Fruit fly (Drosophila melanogaster) whole organism, prepupa: Measurements from ENCODE around the gene RabX5.
A peak's percentile ranks its signal among the peaks of the same experiment; 100 is the strongest.

ENCODE experiments used
- Blimp-1 ChIP-seq: fragments of 200-800 bp; sonication (Bioruptor generic); optimal IDR thresholded peaks from 3 replicates; lab custom pipeline; 2017; ENCODE audit warnings: missing biosample characterization, missing genetic modification characterization, mild to moderate bottlenecking, moderate library complexity, missing genetic modification reagents
- CG10631 ChIP-seq: fragments of 200-800 bp; sonication (Bioruptor generic); optimal IDR thresholded peaks from 2 replicates; lab custom pipeline; 2016; ENCODE audit warnings: missing biosample characterization, missing genetic modification characterization
- CG10669 ChIP-seq: fragments of 200-800 bp; sonication (Bioruptor generic); optimal IDR thresholded peaks from 3 replicates; lab custom pipeline; 2018; ENCODE audit warnings: missing biosample characterization, mild to moderate bottlenecking, missing genetic modification characterization, moderate library complexity
- CG11294 ChIP-seq: fragments of 200-800 bp; sonication (Bioruptor generic); IDR thresholded peaks from 2 replicates; pipeline ENCODE4 v1.3.6; 2022; ENCODE audit warnings: missing biosample characterization, missing genetic modification characterization
- CG11762 ChIP-seq: fragments of 200-800 bp; sonication (Bioruptor generic); optimal IDR thresholded peaks from 3 replicates; lab custom pipeline; 2016; ENCODE audit warnings: missing biosample characterization, missing genetic modification characterization; ENCODE audit not compliant: insufficient read depth
- CG11902 ChIP-seq: fragments of 200-800 bp; sonication (Bioruptor generic); optimal IDR thresholded peaks from 3 replicates; lab custom pipeline; 2016; ENCODE audit warnings: missing biosample characterization, missing genetic modification characterization
- CG15336 ChIP-seq: fragments of 200-800 bp; sonication (Bioruptor generic); IDR thresholded peaks from 2 replicates; pipeline ENCODE4 v1.3.6; 2022; ENCODE audit warnings: missing biosample characterization, missing genetic modification characterization
- CG16779 ChIP-seq: fragments of 200-800 bp; sonication (Bioruptor generic); optimal IDR thresholded peaks from 3 replicates; lab custom pipeline; 2017; ENCODE audit warnings: missing biosample characterization, mild to moderate bottlenecking, missing genetic modification characterization
- CG3032 ChIP-seq: fragments of 200-800 bp; optimal IDR thresholded peaks from 2 replicates; lab custom pipeline; 2019; ENCODE audit warnings: missing biosample characterization, mild to moderate bottlenecking, missing genetic modification characterization, moderate library complexity
- CG34406 ChIP-seq: fragments of 200-800 bp; sonication (Bioruptor generic); optimal IDR thresholded peaks from 3 replicates; lab custom pipeline; 2016; ENCODE audit warnings: missing biosample characterization, missing genetic modification characterization
- CG3919 ChIP-seq: fragments of 200-800 bp; sonication (Bioruptor generic); optimal IDR thresholded peaks from 3 replicates; lab custom pipeline; 2016; ENCODE audit warnings: missing biosample characterization, missing genetic modification characterization
- CG4318 ChIP-seq: fragments of 200-800 bp; sonication (Bioruptor generic); optimal IDR thresholded peaks from 3 replicates; lab custom pipeline; 2017; ENCODE audit warnings: missing biosample characterization, mild to moderate bottlenecking, missing genetic modification characterization
- CG6163 ChIP-seq: fragments of 200-800 bp; sonication (Bioruptor generic); IDR thresholded peaks from 3 replicates; pipeline ENCODE4 v1.3.6; 2022; ENCODE audit warnings: missing biosample characterization, missing genetic modification characterization
- CG6808 ChIP-seq: fragments of 200-800 bp; sonication (Bioruptor generic); optimal IDR thresholded peaks from 3 replicates; lab custom pipeline; 2017; ENCODE audit warnings: missing biosample characterization, missing genetic modification characterization, mild to moderate bottlenecking, moderate library complexity, missing genetic modification reagents
- CG6854 ChIP-seq: fragments of 200-800 bp; sonication (Bioruptor generic); optimal IDR thresholded peaks from 2 replicates; lab custom pipeline; 2017; ENCODE audit warnings: missing biosample characterization, mild to moderate bottlenecking, missing genetic modification characterization
- CG7368 ChIP-seq: fragments of 200-800 bp; sonication (Bioruptor generic); optimal IDR thresholded peaks from 3 replicates; lab custom pipeline; 2016; ENCODE audit warnings: missing biosample characterization, missing genetic modification characterization
- CG8319 ChIP-seq: fragments of 200-800 bp; sonication (Bioruptor generic); optimal IDR thresholded peaks from 3 replicates; lab custom pipeline; 2016; ENCODE audit warnings: missing biosample characterization, missing genetic modification characterization
- CG8632 ChIP-seq: fragments of 200-800 bp; sonication (Bioruptor generic); optimal IDR thresholded peaks from 3 replicates; lab custom pipeline; 2016; ENCODE audit warnings: missing biosample characterization, missing genetic modification characterization
- CG9139 ChIP-seq: fragments of 200-800 bp; sonication (Bioruptor generic); optimal IDR thresholded peaks from 3 replicates; lab custom pipeline; 2017; ENCODE audit warnings: missing biosample characterization, mild to moderate bottlenecking, missing genetic modification characterization
- Eip75B ChIP-seq: fragments of 200-800 bp; sonication (Bioruptor generic); optimal IDR thresholded peaks from 3 replicates; lab custom pipeline; 2016; ENCODE audit warnings: missing biosample characterization, missing genetic modification characterization
- Eip78C ChIP-seq: fragments of 200-800 bp; sonication (Bioruptor generic); peaks from one replicate; lab custom pipeline; 2016; ENCODE audit warnings: missing biosample characterization, missing genetic modification characterization
- Ets21C ChIP-seq: fragments of 200-800 bp; sonication (Bioruptor generic); optimal IDR thresholded peaks from 3 replicates; lab custom pipeline; 2016; ENCODE audit warnings: missing biosample characterization, missing genetic modification characterization
- Gug ChIP-seq: fragments of 200-800 bp; sonication (Bioruptor generic); IDR thresholded peaks from 2 replicates; pipeline ENCODE4 v1.3.6; 2022; ENCODE audit warnings: missing biosample characterization, missing genetic modification characterization
- Hr38 ChIP-seq: sonication (Bioruptor generic); optimal IDR thresholded peaks from 2 replicates; lab custom pipeline; 2016; ENCODE audit warnings: missing biosample characterization, missing genetic modification characterization
- Hr4 ChIP-seq: fragments of 200-800 bp; sonication (Bioruptor generic); optimal IDR thresholded peaks from 3 replicates; lab custom pipeline; 2016; ENCODE audit warnings: missing biosample characterization, missing genetic modification characterization
- Lpt ChIP-seq: fragments of 200-800 bp; sonication (Bioruptor generic); optimal IDR thresholded peaks from 3 replicates; lab custom pipeline; 2016; ENCODE audit warnings: missing biosample characterization, missing genetic modification characterization
- Met ChIP-seq: fragments of 200-800 bp; sonication (Bioruptor generic); optimal IDR thresholded peaks from 3 replicates; lab custom pipeline; 2016; ENCODE audit warnings: missing biosample characterization, missing genetic modification characterization
- OdsH ChIP-seq: fragments of 200-800 bp; sonication (Bioruptor generic); optimal IDR thresholded peaks from 3 replicates; lab custom pipeline; 2016; ENCODE audit warnings: missing biosample characterization, missing genetic modification characterization
- Sox102F ChIP-seq: fragments of 200-800 bp; sonication (Bioruptor generic); optimal IDR thresholded peaks from 2 replicates; lab custom pipeline; 2016; ENCODE audit warnings: missing biosample characterization, mild to moderate bottlenecking, missing genetic modification characterization
- Sox14 ChIP-seq: fragments of 200-800 bp; sonication (Bioruptor generic); optimal IDR thresholded peaks from 3 replicates; lab custom pipeline; 2016; ENCODE audit warnings: missing biosample characterization, missing genetic modification characterization
- Sox15 ChIP-seq: fragments of 200-800 bp; sonication (Bioruptor generic); optimal IDR thresholded peaks from 3 replicates; lab custom pipeline; 2016; ENCODE audit warnings: missing biosample characterization, missing genetic modification characterization
- dac ChIP-seq: fragments of 200-800 bp; sonication (Bioruptor generic); optimal IDR thresholded peaks from 2 replicates; lab custom pipeline; 2017; ENCODE audit warnings: missing biosample characterization, mild to moderate bottlenecking, missing genetic modification characterization
- dsx ChIP-seq: fragments of 200-800 bp; optimal IDR thresholded peaks from 3 replicates; lab custom pipeline; 2019; ENCODE audit warnings: missing biosample characterization, mild to moderate bottlenecking, missing genetic modification characterization, moderate library complexity; ENCODE audit not compliant: poor library complexity, severe bottlenecking
- esn ChIP-seq: fragments of 200-800 bp; sonication (Bioruptor generic); optimal IDR thresholded peaks from 2 replicates; lab custom pipeline; 2016; ENCODE audit warnings: missing biosample characterization, mild to moderate bottlenecking, missing genetic modification characterization, moderate library complexity
- fd85E ChIP-seq: fragments of 200-800 bp; sonication (Bioruptor generic); optimal IDR thresholded peaks from 3 replicates; lab custom pipeline; 2016; ENCODE audit warnings: missing biosample characterization, missing genetic modification characterization
- fkh ChIP-seq: fragments of 200-800 bp; sonication (Bioruptor generic); optimal IDR thresholded peaks from 3 replicates; lab custom pipeline; 2017; ENCODE audit warnings: missing biosample characterization, mild to moderate bottlenecking, missing genetic modification characterization, moderate library complexity
- lz ChIP-seq: fragments of 200-800 bp; sonication (Bioruptor generic); optimal IDR thresholded peaks from 3 replicates; lab custom pipeline; 2016; ENCODE audit warnings: missing biosample characterization, missing genetic modification characterization
- net ChIP-seq: fragments of 200-800 bp; sonication (Bioruptor generic); optimal IDR thresholded peaks from 3 replicates; lab custom pipeline; 2016; ENCODE audit warnings: missing biosample characterization, missing genetic modification characterization
- pdm3 ChIP-seq: fragments of 200-800 bp; sonication (Bioruptor generic); optimal IDR thresholded peaks from 3 replicates; lab custom pipeline; 2016; ENCODE audit warnings: missing biosample characterization, missing genetic modification characterization
- salr ChIP-seq, 2 experiments: fragments of 200-800 bp; sonication (Bioruptor generic); optimal IDR thresholded peaks; 3 replicates each; lab custom pipeline; 2016 to 2018; ENCODE audit warnings: missing biosample characterization in 2 of 2, missing genetic modification characterization in 2 of 2, mild to moderate bottlenecking in 1 of 2
- spab ChIP-seq: fragments of 200-800 bp; sonication (Bioruptor generic); optimal IDR thresholded peaks from 2 replicates; lab custom pipeline; 2017; ENCODE audit warnings: missing biosample characterization, mild to moderate bottlenecking, missing genetic modification characterization, missing genetic modification reagents
- ss ChIP-seq, 2 experiments: fragments of 200-800 bp; sonication (Bioruptor generic); optimal IDR thresholded peaks; 2 replicates in 1 of 2; 3 replicates in 1 of 2; lab custom pipeline; 2017 to 2018; ENCODE audit warnings: mild to moderate bottlenecking in 2 of 2, missing biosample characterization in 2 of 2, missing genetic modification characterization in 2 of 2, moderate library complexity in 1 of 2
- svp ChIP-seq: fragments of 200-800 bp; sonication (Bioruptor generic); peaks from one replicate; lab custom pipeline; 2016; ENCODE audit warnings: missing biosample characterization, missing genetic modification characterization
- vri ChIP-seq: fragments of 200-800 bp; sonication (Bioruptor generic); optimal IDR thresholded peaks from 3 replicates; lab custom pipeline; 2016; ENCODE audit warnings: missing biosample characterization, mild to moderate bottlenecking, missing genetic modification characterization

The RabX5 gene

DNA sequence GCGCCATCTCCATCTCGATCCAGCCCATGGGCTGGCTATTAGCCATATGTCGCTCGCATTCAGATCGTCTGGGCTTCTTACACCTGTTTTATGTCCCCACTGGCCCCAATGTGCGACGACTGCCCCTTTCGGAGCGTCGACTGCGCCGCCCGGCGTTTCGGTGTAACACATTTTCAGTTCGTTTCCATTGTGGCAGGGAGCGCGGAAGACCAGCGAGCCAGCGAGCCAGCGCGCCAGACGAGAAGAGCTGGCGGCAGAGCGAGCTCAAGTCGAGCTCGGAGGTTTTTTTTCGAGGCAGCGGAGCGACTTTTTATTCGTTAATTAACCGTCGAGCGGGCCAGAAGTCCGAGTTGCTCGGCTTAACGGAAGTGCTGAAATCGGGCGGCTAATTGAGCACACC, 4.5 kb upstream of the RabX5 start, which contains the start of gene CG7991:
TSS of gene CG7991 (plus strand) at position 329 of the 400 bp plus-strand sequence.
- TF ChIP-seq spab (no peak), CG3919 (GFP tag; lab: Kevin White, UChicago) (no peak), CG11294 (GFP tag; lab: Robert Waterston, UW) (no peak), CG6808 (no peak), net (GFP tag; lab: Kevin White, UChicago) (no peak), Hr38 (no peak), salr (GFP tag; optimal IDR thresholded peaks at IDR 0.05; lab: Kevin White, UChicago) (no peak), fd85E (GFP tag; lab: Kevin White, UChicago) (no peak), CG8632 (GFP tag; lab: Kevin White, UChicago) (no peak), CG6163 (peak; percentile 38; the same call in 1 of the 3 replicates), CG6854 (GFP tag; lab: Kevin White, UChicago) (no peak), Sox14 (GFP tag; lab: Kevin White, UChicago) (no peak), CG4318 (GFP tag; lab: Kevin White, UChicago) (no peak), CG34406 (GFP tag; lab: Kevin White, UChicago) (no peak), lz (GFP tag; lab: Kevin White, UChicago) (no peak), Sox15 (GFP tag; lab: Kevin White, UChicago) (no peak), CG7368 (GFP tag; lab: Kevin White, UChicago) (no peak), Eip78C (GFP tag; lab: Kevin White, UChicago) (peak; percentile 14)

DNA sequence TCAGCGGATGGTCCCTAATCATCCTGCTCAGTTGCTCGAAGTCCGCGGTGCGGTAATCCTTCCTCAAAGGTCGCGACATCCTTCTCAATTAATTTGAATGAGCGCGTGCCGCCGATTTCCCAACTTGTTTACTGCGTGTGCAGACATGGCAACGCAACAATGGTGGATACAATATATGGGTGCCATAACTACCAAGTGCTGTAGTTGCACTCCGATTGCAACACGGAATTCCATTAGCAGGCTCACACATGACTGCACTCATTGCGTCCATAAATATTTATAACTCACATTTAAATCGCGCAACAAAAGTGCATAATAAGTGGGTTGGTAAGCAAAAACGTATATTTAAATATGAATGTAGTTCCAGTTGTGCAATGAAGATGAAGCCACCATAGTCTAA, 2.7 kb upstream of the RabX5 start, which contains the start of gene CG13930:
TSS of gene CG13930 (minus strand) at position 101 of the 400 bp plus-strand sequence.
- TF ChIP-seq CG7368 (GFP tag; lab: Kevin White, UChicago) (no peak), Hr38 (no peak), CG8319 (GFP tag; lab: Kevin White, UChicago) (no peak), svp (GFP tag; lab: Kevin White, UChicago) (no peak), dsx (GFP tag; lab: Kevin White, UChicago) (no peak), Eip75B (GFP tag; lab: Kevin White, UChicago) (no peak), CG10631 (GFP tag; lab: Kevin White, UChicago) (no peak), Ets21C (GFP tag; lab: Kevin White, UChicago) (no peak), CG10669 (GFP tag; lab: Kevin White, UChicago) (no peak), Lpt (no peak), Met (GFP tag; lab: Kevin White, UChicago) (no peak), CG11902 (GFP tag; lab: Kevin White, UChicago) (no peak), net (GFP tag; lab: Kevin White, UChicago) (no peak), esn (GFP tag; lab: Kevin White, UChicago) (no peak), OdsH (GFP tag; lab: Kevin White, UChicago) (no peak)

DNA sequence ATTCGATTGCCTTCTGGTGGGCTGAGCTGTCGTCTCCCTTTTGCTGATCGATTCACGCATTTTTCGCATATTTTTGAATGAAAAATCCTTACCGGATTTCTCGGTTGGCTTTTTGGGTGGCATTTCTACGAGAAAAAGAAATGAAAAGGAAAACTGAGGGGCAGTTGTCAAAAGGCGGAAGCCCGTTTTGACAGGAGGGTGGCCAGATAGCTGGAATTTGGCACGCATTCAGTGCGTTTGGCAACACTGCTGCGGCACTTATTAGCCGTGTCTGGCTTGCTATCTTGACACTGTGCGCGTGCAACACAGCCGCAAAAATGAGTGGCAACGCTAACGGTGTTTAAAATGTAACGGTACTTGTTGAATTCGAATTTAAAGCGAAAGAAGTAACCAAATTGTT, 1.4 kb downstream of the RabX5 start, which contains the start of gene RpL23A:
TSS of gene RpL23A (minus strand) at position 151 of the 400 bp plus-strand sequence.
- TF ChIP-seq Eip78C (GFP tag; lab: Kevin White, UChicago) (peak; percentile 95), dac (peak; percentile 62), CG16779 (tag; lab: Kevin White, UChicago) (peak; percentile 74), net (GFP tag; lab: Kevin White, UChicago) (peak; percentile 74), lz (GFP tag; lab: Kevin White, UChicago) (peak; percentile 92), CG34406 (GFP tag; lab: Kevin White, UChicago) (peak; percentile 58), Lpt (no peak), vri (no peak), Ets21C (GFP tag; lab: Kevin White, UChicago) (peak; percentile 74), Hr4 (GFP tag; lab: Kevin White, UChicago) (no peak), Hr38 (no peak), Sox15 (GFP tag; lab: Kevin White, UChicago) (peak; percentile 55), ss (GFP tag; optimal IDR thresholded peaks at IDR 0.05; lab: Kevin White, UChicago) (peak; percentile 56 to 85), fd85E (GFP tag; lab: Kevin White, UChicago) (peak; percentile 75), CG6854 (GFP tag; lab: Kevin White, UChicago) (peak; percentile 89), CG3032 (peak; percentile 76), pdm3 (no peak), fkh (GFP tag; lab: Kevin White, UChicago) (peak; percentile 77), CG9139 (GFP tag; lab: Kevin White, UChicago) (peak; percentile 77), CG3919 (GFP tag; lab: Kevin White, UChicago) (no peak), CG11294 (GFP tag; lab: Robert Waterston, UW) (peak; percentile 35; the same call in 1 of the 2 replicates), spab (no peak), Eip75B (GFP tag; lab: Kevin White, UChicago) (peak; percentile 85), CG15336 (no peak), OdsH (GFP tag; lab: Kevin White, UChicago) (peak; percentile 79), CG7368 (GFP tag; lab: Kevin White, UChicago) (peak; percentile 85), CG4318 (GFP tag; lab: Kevin White, UChicago) (no peak), esn (GFP tag; lab: Kevin White, UChicago) (peak; percentile 91), Blimp-1 (GFP tag; lab: Kevin White, UChicago) (peak; percentile 84), CG11762 (GFP tag; lab: Kevin White, UChicago) (peak; percentile 57), Sox102F (GFP tag; lab: Kevin White, UChicago) (peak; percentile 70), Gug (GFP tag; lab: Robert Waterston, UW) (peak; percentile 46; the same call in 1 of the 2 replicates)
